Worm (Caenorhabditis elegans) whole organism, L1 larva: ENCODE results near the gene T05A12.4.

Source experiments
- fkh-10 ChIP-seq: sonication (generic microtip); optimal IDR thresholded peaks from 2 replicates; lab custom pipeline; 2017; ENCODE audit warnings: missing biosample characterization, missing genetic modification reagents, missing genetic modification characterization
- grh-1 ChIP-seq: fragments of 200-800 bp; sonication (Bioruptor generic); IDR thresholded peaks from 2 replicates; pipeline ENCODE4 v1.3.6; 2022; ENCODE audit warnings: missing genetic modification reagents, missing genetic modification characterization, missing compliant biosample characterization
- jun-1 ChIP-seq: fragments of 150-350 bp; optimal IDR thresholded peaks from 2 replicates; lab custom pipeline; 2014; ENCODE audit warnings: missing biosample characterization, missing genetic modification reagents, missing genetic modification characterization
- mep-1 ChIP-seq: fragments of 150-350 bp; optimal IDR thresholded peaks from 2 replicates; lab custom pipeline; 2014; ENCODE audit warnings: missing biosample characterization, missing genetic modification characterization
- nhr-28 ChIP-seq: fragments of 150-350 bp; optimal IDR thresholded peaks from 2 replicates; lab custom pipeline; 2014; ENCODE audit warnings: missing biosample characterization, missing genetic modification characterization
- nhr-76 ChIP-seq: sonication (generic microtip); optimal IDR thresholded peaks from 2 replicates; lab custom pipeline; 2017; ENCODE audit warnings: missing biosample characterization, missing genetic modification characterization
- nhr-77 ChIP-seq: fragments of 150-350 bp; optimal IDR thresholded peaks from 2 replicates; lab custom pipeline; 2014; ENCODE audit warnings: missing biosample characterization, missing genetic modification characterization
- skn-1 ChIP-seq: fragments of 150-350 bp; optimal IDR thresholded peaks from 2 replicates; lab custom pipeline; 2014; ENCODE audit warnings: missing biosample characterization, missing genetic modification characterization
- snpc-4 ChIP-seq: fragments of 150-350 bp; optimal IDR thresholded peaks from 2 replicates; lab custom pipeline; 2014; ENCODE audit warnings: missing biosample characterization, missing genetic modification characterization
- tbx-2 ChIP-seq: sonication (generic microtip); optimal IDR thresholded peaks from 2 replicates; lab custom pipeline; 2016; ENCODE audit warnings: missing genetic modification characterization, missing compliant biosample characterization
- unc-86 ChIP-seq: sonication (generic microtip); optimal IDR thresholded peaks from 2 replicates; lab custom pipeline; 2016; ENCODE audit warnings: missing genetic modification characterization, missing compliant biosample characterization
- unc-98 ChIP-seq: fragments of 200-800 bp; sonication (Bioruptor generic); IDR thresholded peaks from 2 replicates; pipeline ENCODE4 v1.3.6; 2022; ENCODE audit warnings: missing genetic modification characterization, missing compliant biosample characterization

- TF ChIP-seq nhr-28 (tag; lab: Kevin White, UChicago) (no peak), jun-1 (tag; lab: Kevin White, UChicago) (no peak), nhr-76 (tag; lab: Kevin White, UChicago) (no peak), fkh-10 (GFP tag; lab: Kevin White, UChicago) (no peak), snpc-4 (no peak), unc-98 (GFP tag; lab: Robert Waterston, UW) (no peak), skn-1 (tag; lab: Kevin White, UChicago) (no peak), grh-1 (GFP tag; lab: Robert Waterston, UW) (no peak), unc-86 (tag; lab: Kevin White, UChicago) (no peak), nhr-77 (tag; lab: Kevin White, UChicago) (no peak), mep-1 (tag; lab: Kevin White, UChicago) (no peak), tbx-2 (tag; lab: Kevin White, UChicago) (no peak)
These were observed 49.8 kb downstream of the T05A12.4 start, which contains the start of gene npr-12 for ce11 chrIV:6937548-6937947.
